Fruit fly (Drosophila melanogaster) whole organism, wandering third instar larva: ENCODE data around the gene CG12241.

ENCODE experiments used
- Abd-B ChIP-seq: fragments of >200 bp; optimal IDR thresholded peaks from 2 replicates; lab custom pipeline; 2017; ENCODE audit warnings: missing biosample characterization, missing genetic modification characterization
- CG32264 ChIP-seq: fragments of 200-800 bp; sonication (Bioruptor generic); optimal IDR thresholded peaks from 2 replicates; lab custom pipeline; 2016; ENCODE audit warnings: missing biosample characterization, missing genetic modification characterization
- CG9705 ChIP-seq: fragments of 200-800 bp; sonication (Bioruptor generic); optimal IDR thresholded peaks from 2 replicates; lab custom pipeline; 2018; ENCODE audit warnings: missing biosample characterization, mild to moderate bottlenecking, missing genetic modification characterization
- CrebA ChIP-seq: fragments of 200-800 bp; sonication (Bioruptor generic); optimal IDR thresholded peaks from 2 replicates; lab custom pipeline; 2016; ENCODE audit warnings: missing biosample characterization, mild to moderate bottlenecking, missing genetic modification characterization, borderline replicate concordance
- Dfd ChIP-seq: fragments of >200 bp; optimal IDR thresholded peaks from 2 replicates; lab custom pipeline; 2017; ENCODE audit warnings: missing biosample characterization, missing genetic modification characterization
- Dif ChIP-seq: fragments of 200-275, 200-300 bp; sonication (Bioruptor generic); optimal IDR thresholded peaks from 2 replicates; lab custom pipeline; 2018; ENCODE audit warnings: missing biosample characterization, missing genetic modification characterization; ENCODE audit not compliant: partially characterized antibody
- GATAd ChIP-seq: sonication (Bioruptor generic); optimal IDR thresholded peaks from 2 replicates; lab custom pipeline; 2016; ENCODE audit warnings: missing biosample characterization, missing genetic modification characterization
- HLH106 ChIP-seq: fragments of 200-800 bp; optimal IDR thresholded peaks from 3 replicates; lab custom pipeline; 2019; ENCODE audit warnings: missing biosample characterization, mild to moderate bottlenecking, missing genetic modification characterization, moderate library complexity
- Hnf4 ChIP-seq: fragments of 200-800 bp; sonication (Bioruptor generic); optimal IDR thresholded peaks from 2 replicates; lab custom pipeline; 2016; ENCODE audit warnings: missing biosample characterization, mild to moderate bottlenecking, missing genetic modification characterization
- Hr78 ChIP-seq: fragments of >200 bp; optimal IDR thresholded peaks from 2 replicates; lab custom pipeline; 2017; ENCODE audit warnings: missing biosample characterization, missing genetic modification characterization
- Hr83 ChIP-seq: fragments of 200-300 bp; sonication (Bioruptor generic); optimal IDR thresholded peaks from 2 replicates; lab custom pipeline; 2016; ENCODE audit warnings: missing biosample characterization, mild to moderate bottlenecking, missing genetic modification characterization, moderate library complexity; ENCODE audit not compliant: poor library complexity, severe bottlenecking
- Jra ChIP-seq: sonication (Bioruptor generic); optimal IDR thresholded peaks from 2 replicates; lab custom pipeline; 2016; ENCODE audit warnings: missing biosample characterization, missing genetic modification characterization
- Mio ChIP-seq: sonication (Bioruptor generic); optimal IDR thresholded peaks from 2 replicates; lab custom pipeline; 2016; ENCODE audit warnings: missing biosample characterization, missing genetic modification characterization
- Myc ChIP-seq: fragments of >200 bp; optimal IDR thresholded peaks from 2 replicates; lab custom pipeline; 2017
- OdsH ChIP-seq: fragments of 200-800 bp; sonication (Bioruptor generic); optimal IDR thresholded peaks from 2 replicates; lab custom pipeline; 2016; ENCODE audit warnings: missing biosample characterization, mild to moderate bottlenecking, missing genetic modification characterization
- Rel ChIP-seq, 2 experiments: fragments of 200-800 bp; sonication (Bioruptor generic) in 1 of 2; optimal IDR thresholded peaks; 2 replicates in 1 of 2; 3 replicates in 1 of 2; lab custom pipeline; 2016 to 2019; ENCODE audit warnings: mild to moderate bottlenecking in 2 of 2, missing biosample characterization in 2 of 2, missing genetic modification characterization in 2 of 2, moderate library complexity in 1 of 2
- Sp1 ChIP-seq: fragments of 200-800 bp; sonication (Bioruptor generic); optimal IDR thresholded peaks from 3 replicates; lab custom pipeline; 2019; ENCODE audit warnings: missing biosample characterization, mild to moderate bottlenecking, missing genetic modification characterization, moderate library complexity
- Vsx2 ChIP-seq: fragments of 200-300, 225-300 bp; sonication (Bioruptor generic); optimal IDR thresholded peaks from 2 replicates; lab custom pipeline; 2018; ENCODE audit warnings: missing biosample characterization, missing genetic modification characterization; ENCODE audit not compliant: partially characterized antibody
- br ChIP-seq: fragments of 200-800 bp; sonication (Bioruptor generic); optimal IDR thresholded peaks from 2 replicates; lab custom pipeline; 2016; ENCODE audit warnings: missing biosample characterization, missing genetic modification characterization
- dl ChIP-seq, 2 experiments: fragments of 175-275, 200-275 bp in 1 of 2; fragments of 200-275 bp in 1 of 2; sonication (Bioruptor generic); optimal IDR thresholded peaks; lab custom pipeline; 2018; ENCODE audit warnings: mild to moderate bottlenecking in 2 of 2, missing biosample characterization in 2 of 2, missing genetic modification characterization in 2 of 2, moderate library complexity in 2 of 2; ENCODE audit not compliant: partially characterized antibody in 2 of 2, insufficient read depth in 1 of 2
- dmrt93B ChIP-seq: fragments of 200-800 bp; sonication (Bioruptor generic); optimal IDR thresholded peaks from 2 replicates; lab custom pipeline; 2018; ENCODE audit warnings: missing biosample characterization, mild to moderate bottlenecking, missing genetic modification characterization
- dsf ChIP-seq: sonication (Bioruptor generic); optimal IDR thresholded peaks from 2 replicates; lab custom pipeline; 2016; ENCODE audit warnings: missing biosample characterization, missing genetic modification characterization, borderline replicate concordance
- ey ChIP-seq: fragments of 200-800 bp; sonication (Bioruptor generic); optimal IDR thresholded peaks from 2 replicates; lab custom pipeline; 2016; ENCODE audit warnings: missing biosample characterization, missing genetic modification characterization
- foxo ChIP-seq, 2 experiments: fragments of 200-800 bp; sonication (Bioruptor generic); optimal IDR thresholded peaks; 2 replicates in 1 of 2; 3 replicates in 1 of 2; lab custom pipeline; 2016 to 2017; ENCODE audit warnings: missing biosample characterization in 2 of 2, missing genetic modification characterization in 2 of 2
- fru ChIP-seq: fragments of 200-800 bp; sonication (Bioruptor generic); optimal IDR thresholded peaks from 3 replicates; lab custom pipeline; 2016; ENCODE audit warnings: missing biosample characterization, mild to moderate bottlenecking, missing genetic modification characterization
- h ChIP-seq: fragments of 200-800 bp; sonication (Bioruptor generic); optimal IDR thresholded peaks from 3 replicates; lab custom pipeline; 2016; ENCODE audit warnings: missing biosample characterization, mild to moderate bottlenecking, missing genetic modification characterization
- jim ChIP-seq: fragments of 175-275, 200-325 bp; sonication (Bioruptor generic); optimal IDR thresholded peaks from 2 replicates; lab custom pipeline; 2016; ENCODE audit warnings: missing biosample characterization, mild to moderate bottlenecking, missing genetic modification characterization
- pan ChIP-seq: fragments of >200 bp; optimal IDR thresholded peaks from 2 replicates; lab custom pipeline; 2017
- psq ChIP-seq: fragments of 200-800 bp; sonication (Bioruptor generic); optimal IDR thresholded peaks from 3 replicates; lab custom pipeline; 2017; ENCODE audit warnings: missing biosample characterization, mild to moderate bottlenecking, missing genetic modification characterization, moderate library complexity
- rgr ChIP-seq: fragments of 200-800 bp; sonication (Bioruptor generic); optimal IDR thresholded peaks from 3 replicates; lab custom pipeline; 2016; ENCODE audit warnings: missing biosample characterization, mild to moderate bottlenecking, missing genetic modification characterization
- sage ChIP-seq: fragments of 200-800 bp; sonication (Bioruptor generic); optimal IDR thresholded peaks from 2 replicates; lab custom pipeline; 2016; ENCODE audit warnings: missing biosample characterization, mild to moderate bottlenecking, missing genetic modification characterization
- sv ChIP-seq: fragments of 200-800 bp; sonication (Bioruptor generic); optimal IDR thresholded peaks from 3 replicates; lab custom pipeline; 2016; ENCODE audit warnings: missing biosample characterization, missing genetic modification characterization
- tai ChIP-seq: sonication (Bioruptor generic); optimal IDR thresholded peaks from 2 replicates; lab custom pipeline; 2016; ENCODE audit warnings: missing biosample characterization, missing genetic modification characterization
- usp ChIP-seq: fragments of >200 bp; optimal IDR thresholded peaks from 2 replicates; lab custom pipeline; 2017; ENCODE audit warnings: missing biosample characterization, missing genetic modification characterization
- woc ChIP-seq: sonication (Bioruptor generic); optimal IDR thresholded peaks from 2 replicates; lab custom pipeline; 2016; ENCODE audit warnings: missing biosample characterization, mild to moderate bottlenecking, missing genetic modification characterization

The CG12241 gene

dm6 chr3R:15196134-15197034 is 22.7 kb upstream of the CG12241 start, which contains the start of the genes Kpc1 and CG42542:
TSS of gene Kpc1 (minus strand) at chr3R:15196210.
TSS of gene CG42542 (plus strand) at chr3R:15196598.
- TF ChIP-seq GATAd (peak; percentile 74), fru (GFP tag; lab: Kevin White, UChicago) (peak; percentile 77), dl (GFP tag; optimal IDR thresholded peaks at IDR 0.05; lab: Kevin White, UChicago; ENCODE audit: insufficient read depth in 1 of 2, partially characterized antibody in 2 of 2) (peak in 1 of 2 experiments; percentile 6), Sp1 (GFP tag; lab: Kevin White, UChicago) (peak; percentile 64), dsf (GFP tag; lab: Kevin White, UChicago) (peak; percentile 72), OdsH (GFP tag; lab: Kevin White, UChicago) (peak; percentile 72), Hr83 (GFP tag; lab: Kevin White, UChicago) (peak; percentile 93), HLH106 (tag; lab: Kevin White, UChicago) (peak; percentile 60), Jra (GFP tag; lab: Kevin White, UChicago) (peak; percentile 94), Vsx2 (GFP tag; lab: Kevin White, UChicago) (peak; percentile 92), usp (GFP tag; lab: Kevin White, UChicago) (no peak), sv (GFP tag; lab: Kevin White, UChicago) (peak; percentile 87), Dfd (GFP tag; lab: Kevin White, UChicago) (no peak), jim (peak; percentile 52), Rel (GFP tag; optimal IDR thresholded peaks at IDR 0.05; lab: Kevin White, UChicago) (no peak), Rel (tag; optimal IDR thresholded peaks at IDR 0.05; lab: Kevin White, UChicago) (peak; percentile 60), Hr78 (GFP tag; lab: Kevin White, UChicago) (no peak), br (peak; percentile 74), rgr (GFP tag; lab: Kevin White, UChicago) (peak; percentile 83), CrebA (GFP tag; lab: Kevin White, UChicago) (peak; percentile 64), h (GFP tag; lab: Kevin White, UChicago) (peak; percentile 83), CG32264 (GFP tag; lab: Kevin White, UChicago) (peak; percentile 70), CG9705 (GFP tag; lab: Kevin White, UChicago) (peak; percentile 49), psq (GFP tag; lab: Kevin White, UChicago) (peak; percentile 69), pan (lab: Kevin White, UChicago) (no peak), sage (GFP tag; lab: Kevin White, UChicago) (peak; percentile 56), foxo (GFP tag; optimal IDR thresholded peaks at IDR 0.05; lab: Kevin White, UChicago) (peak; percentile 34 to 83), ey (GFP tag; lab: Kevin White, UChicago) (peak; percentile 82), tai (GFP tag; lab: Kevin White, UChicago) (no peak), dmrt93B (GFP tag; lab: Kevin White, UChicago) (peak; percentile 52), Abd-B (no peak), woc (peak; percentile 95), Mio (GFP tag; lab: Kevin White, UChicago) (no peak), Hnf4 (GFP tag; lab: Kevin White, UChicago) (peak; percentile 92), Myc (lab: Kevin White, UChicago) (peak; percentile 89), Dif (GFP tag; lab: Kevin White, UChicago) (peak; percentile 19)

dm6 chr3R:15197373-15197772 is 21.7 kb upstream of the CG12241 start:
- TF ChIP-seq Jra (GFP tag; lab: Kevin White, UChicago) (no peak), Rel (GFP tag; optimal IDR thresholded peaks at IDR 0.05; lab: Kevin White, UChicago) (no peak), Rel (tag; optimal IDR thresholded peaks at IDR 0.05; lab: Kevin White, UChicago) (peak; percentile 73), Hr83 (GFP tag; lab: Kevin White, UChicago) (peak; percentile 9)
- TF ChIP-seq, all 38 proteins: peak for 2
